Fruit fly (Drosophila melanogaster): ENCODE results near the gene Hers.

The Hers gene

dm6 chrX:19886936-19887934 is 21.3 kb downstream of the Hers start (continued):
- TF ChIP-seq bsh (GFP tag; optimal IDR thresholded peaks at IDR 0.05) (peak in 1 of 2 experiments; percentile 56), CG2202 (tag; optimal IDR thresholded peaks at IDR 0.05) (no peak), NC2β (GFP tag; optimal IDR thresholded peaks at IDR 0.05) (no peak), Aef1 (GFP tag; IDR thresholded peaks at IDR 0.05) (no peak), CG7271 (tag; optimal IDR thresholded peaks at IDR 0.05) (no peak), vvl (GFP tag; IDR thresholded peaks at IDR 0.05) (no peak; the same call in none of the 2 replicates), nerfin-2 (GFP tag; IDR thresholded peaks at IDR 0.05; ENCODE audit: partially characterized antibody) (no peak), CG3726 (GFP tag; IDR thresholded peaks at IDR 0.05) (no peak), Eip74EF (GFP tag; optimal IDR thresholded peaks at IDR 0.05) (peak in 1 of 2 experiments; percentile 33), CG9437 (GFP tag; optimal IDR thresholded peaks at IDR 0.05) (no peak), Neu2 (GFP tag; optimal IDR thresholded peaks at IDR 0.05; ENCODE audit: borderline replicate concordance) (no peak), CG16813 (GFP tag; IDR thresholded peaks at IDR 0.05; ENCODE audit: partially characterized antibody) (peak; percentile 38; the same call in 1 of the 3 replicates), CG14014 (GFP tag; IDR thresholded peaks at IDR 0.05) (no peak), CG1024 (GFP tag; IDR thresholded peaks at IDR 0.05) (no peak), CG18599 (GFP tag; optimal IDR thresholded peaks at IDR 0.05) (no peak), CG10431 (GFP tag; optimal IDR thresholded peaks at IDR 0.05) (no peak), YL-1 (GFP tag; optimal IDR thresholded peaks at IDR 0.05) (peak; percentile 14), kni (GFP tag; optimal IDR thresholded peaks at IDR 0.05) (peak; percentile 39), twi (tag; optimal IDR thresholded peaks at IDR 0.05) (no peak), Atf6 (GFP tag; IDR thresholded peaks at IDR 0.05) (0 out of 2 replicates have a peak, but pooled peaks have one; percentile 22), CG5245 (GFP tag; optimal IDR thresholded peaks at IDR 0.05) (no peak), ash1 (GFP tag; optimal IDR thresholded peaks at IDR 0.05) (no peak), cwo (GFP tag; optimal IDR thresholded peaks at IDR 0.05) (no peak), CG7745 (tag; optimal IDR thresholded peaks at IDR 0.05) (no peak), CG9797 (GFP tag; optimal IDR thresholded peaks at IDR 0.05) (no peak), HLH4C (GFP tag; IDR thresholded peaks at IDR 0.05; ENCODE audit: partially characterized antibody) (no peak), CG14667 (GFP tag; IDR thresholded peaks at IDR 0.05) (no peak), CG17612 (GFP tag; IDR thresholded peaks at IDR 0.05) (no peak), sr (GFP tag; IDR thresholded peaks at IDR 0.05) (no peak), corto (GFP tag; optimal IDR thresholded peaks at IDR 0.05) (no peak), Poxn (GFP tag; IDR thresholded peaks at IDR 0.05) (no peak), Dek (tag; optimal IDR thresholded peaks at IDR 0.05) (no peak), CG7357 (GFP tag; IDR thresholded peaks at IDR 0.05) (no peak), Hr3 (GFP tag; optimal IDR thresholded peaks at IDR 0.05) (no peak), tio (GFP tag; optimal IDR thresholded peaks at IDR 0.05) (no peak), CG11560 (tag; IDR thresholded peaks at IDR 0.05) (no peak), sisA (GFP tag; IDR thresholded peaks at IDR 0.05) (no peak), cad (GFP tag; optimal IDR thresholded peaks at IDR 0.05) (no peak), CG18619 (GFP tag; optimal IDR thresholded peaks at IDR 0.05) (no peak), CG2120 (GFP tag; optimal IDR thresholded peaks at IDR 0.05) (peak; percentile 15), Sin3A (optimal IDR thresholded peaks at IDR 0.05) (no peak), MESR4 (GFP tag; optimal IDR thresholded peaks at IDR 0.05) (no peak), CG17829 (tag; optimal IDR thresholded peaks at IDR 0.05) (no peak), Ets65A (GFP tag) (no peak), CG33557 (GFP tag; optimal IDR thresholded peaks at IDR 0.05) (no peak), D19A (tag; optimal IDR thresholded peaks at IDR 0.05) (no peak), CG13287 (GFP tag; IDR thresholded peaks at IDR 0.05; ENCODE audit: partially characterized antibody) (peak; percentile 55), H2.0 (GFP tag; IDR thresholded peaks at IDR 0.05) (no peak)
